Worm (Caenorhabditis elegans) whole organism, mixed stage, embryonic: Measurements from ENCODE around the gene R04D3.3.

Source experiments
- M03D4.4 ChIP-seq: sonication (generic microtip); optimal IDR thresholded peaks from 2 replicates; lab custom pipeline; 2017; ENCODE audit warnings: mild to moderate bottlenecking, missing genetic modification characterization, missing compliant biosample characterization
- bed-3 ChIP-seq: fragments of 200-800 bp; sonication (Bioruptor generic); optimal IDR thresholded peaks from 3 replicates; lab custom pipeline; 2018; ENCODE audit warnings: mild to moderate bottlenecking, missing genetic modification characterization, moderate library complexity, missing compliant biosample characterization
- ceh-39 ChIP-seq: fragments of 150-350 bp; optimal IDR thresholded peaks from 2 replicates; lab custom pipeline; 2014; ENCODE audit warnings: missing biosample characterization, missing genetic modification characterization
- ceh-43 ChIP-seq: fragments of 200-800 bp; sonication (Bioruptor generic); optimal IDR thresholded peaks from 2 replicates; lab custom pipeline; 2018; ENCODE audit warnings: mild to moderate bottlenecking, missing genetic modification characterization, moderate library complexity, missing compliant biosample characterization
- ceh-83 ChIP-seq: fragments of 200-800 bp; sonication (Bioruptor generic); optimal IDR thresholded peaks from 2 replicates; lab custom pipeline; 2018; ENCODE audit warnings: mild to moderate bottlenecking, missing genetic modification characterization, missing compliant biosample characterization
- ces-1 ChIP-seq: fragments of 150-350 bp; optimal IDR thresholded peaks from 2 replicates; lab custom pipeline; 2014; ENCODE audit warnings: missing biosample characterization, missing genetic modification reagents, missing genetic modification characterization
- cnd-1 ChIP-seq: fragments of 200-800 bp; sonication (Bioruptor generic); optimal IDR thresholded peaks from 2 replicates; lab custom pipeline; 2018; ENCODE audit warnings: mild to moderate bottlenecking, missing genetic modification characterization, missing compliant biosample characterization
- drap-1 ChIP-seq: fragments of 200-800 bp; sonication (Bioruptor generic); optimal IDR thresholded peaks from 3 replicates; lab custom pipeline; 2018; ENCODE audit warnings: mild to moderate bottlenecking, missing genetic modification characterization, missing compliant biosample characterization
- elt-1 ChIP-seq: sonication (generic microtip); optimal IDR thresholded peaks from 2 replicates; lab custom pipeline; 2017; ENCODE audit warnings: missing genetic modification characterization, mild to moderate bottlenecking, missing compliant biosample characterization, antibody characterized with exemption, moderate library complexity, borderline replicate concordance; ENCODE audit not compliant: insufficient read depth
- elt-3 ChIP-seq: fragments of 150-350 bp; optimal IDR thresholded peaks from 2 replicates; lab custom pipeline; 2014; ENCODE audit warnings: missing biosample characterization, missing genetic modification characterization
- flh-1 ChIP-seq: fragments of 200-800 bp; sonication (Bioruptor generic); optimal IDR thresholded peaks from 2 replicates; lab custom pipeline; 2018; ENCODE audit warnings: mild to moderate bottlenecking, missing genetic modification characterization, moderate library complexity, missing compliant biosample characterization
- ham-2 ChIP-seq: fragments of 200-800 bp; sonication (Bioruptor generic); optimal IDR thresholded peaks from 2 replicates; lab custom pipeline; 2018; ENCODE audit warnings: mild to moderate bottlenecking, missing genetic modification characterization, missing compliant biosample characterization
- hlh-1 ChIP-seq: fragments of 150-350 bp; optimal IDR thresholded peaks from 2 replicates; lab custom pipeline; 2014; ENCODE audit warnings: missing biosample characterization, missing genetic modification reagents, missing genetic modification characterization
- lin-13 ChIP-seq: fragments of 150-350 bp; optimal IDR thresholded peaks from 2 replicates; lab custom pipeline; 2014; ENCODE audit warnings: missing biosample characterization, missing genetic modification characterization
- lin-32 ChIP-seq: fragments of 200-800 bp; sonication (Bioruptor generic); optimal IDR thresholded peaks from 2 replicates; lab custom pipeline; 2018; ENCODE audit warnings: mild to moderate bottlenecking, missing genetic modification characterization, missing compliant biosample characterization
- mep-1 ChIP-seq: fragments of 150-350 bp; optimal IDR thresholded peaks from 2 replicates; lab custom pipeline; 2017; ENCODE audit warnings: missing biosample characterization, missing genetic modification reagents, missing genetic modification characterization, inconsistent platforms
- mls-2 ChIP-seq: sonication (generic microtip); optimal IDR thresholded peaks from 2 replicates; lab custom pipeline; 2016; ENCODE audit warnings: mild to moderate bottlenecking, missing genetic modification characterization, moderate library complexity, missing compliant biosample characterization
- nhr-12 ChIP-seq: fragments of 150-350 bp; optimal IDR thresholded peaks from 2 replicates; lab custom pipeline; 2014; ENCODE audit warnings: missing biosample characterization, missing genetic modification characterization
- nhr-2 ChIP-seq: fragments of 150-350 bp; optimal IDR thresholded peaks from 2 replicates; lab custom pipeline; 2014; ENCODE audit warnings: missing biosample characterization, missing genetic modification characterization
- nhr-237 ChIP-seq: fragments of 150-350 bp; optimal IDR thresholded peaks from 2 replicates; lab custom pipeline; 2014; ENCODE audit warnings: missing biosample characterization, missing genetic modification characterization
- nhr-76 ChIP-seq: sonication (generic microtip); optimal IDR thresholded peaks from 2 replicates; lab custom pipeline; 2017; ENCODE audit warnings: missing biosample characterization, missing genetic modification characterization
- pha-4 ChIP-seq: fragments of 150-350 bp; optimal IDR thresholded peaks from 2 replicates; lab custom pipeline; 2018; ENCODE audit warnings: missing biosample characterization, missing genetic modification reagents, missing genetic modification characterization
- snpc-4 ChIP-seq: fragments of 150-350 bp; optimal IDR thresholded peaks from 2 replicates; lab custom pipeline; 2014; ENCODE audit warnings: missing biosample characterization, missing genetic modification characterization
- sptf-1 ChIP-seq: sonication (generic microtip); optimal IDR thresholded peaks from 2 replicates; lab custom pipeline; 2017; ENCODE audit warnings: mild to moderate bottlenecking, missing genetic modification characterization, moderate library complexity, missing compliant biosample characterization
- tbx-8 ChIP-seq: fragments of 200-800 bp; sonication (Bioruptor generic); optimal IDR thresholded peaks from 2 replicates; lab custom pipeline; 2018; ENCODE audit warnings: mild to moderate bottlenecking, missing genetic modification characterization, moderate library complexity, missing compliant biosample characterization
- unc-39 ChIP-seq: fragments of 150-350 bp; optimal IDR thresholded peaks from 2 replicates; lab custom pipeline; 2014; ENCODE audit warnings: missing biosample characterization, missing genetic modification characterization
- unc-62 ChIP-seq: fragments of 150-350 bp; optimal IDR thresholded peaks from 2 replicates; lab custom pipeline; 2014; ENCODE audit warnings: missing biosample characterization, missing genetic modification reagents, missing genetic modification characterization
- zip-8 ChIP-seq: fragments of 150-350 bp; optimal IDR thresholded peaks from 2 replicates; lab custom pipeline; 2014; ENCODE audit warnings: missing biosample characterization, missing genetic modification characterization
- ztf-11 ChIP-seq: fragments of 150-350 bp; optimal IDR thresholded peaks from 2 replicates; lab custom pipeline; 2014; ENCODE audit warnings: missing biosample characterization, missing genetic modification characterization

R04D3.3 gene

ce11 chrX:13311641-13312423 is 21.4 kb upstream of the R04D3.3 start, which contains the start of gene F46G10.1:
Gene F46G10.1, minus strand, starts transcription at chrX:13311755.
- TF ChIP-seq ham-2 (no peak), bed-3 (GFP tag; lab: Kevin White, UChicago) (no peak), tbx-8 (GFP tag; lab: Kevin White, UChicago) (no peak), ceh-39 (tag; lab: Kevin White, UChicago) (no peak), nhr-237 (tag; lab: Kevin White, UChicago) (no peak), ceh-43 (GFP tag; lab: Kevin White, UChicago) (no peak), sptf-1 (no peak), mep-1 (no peak), drap-1 (GFP tag; lab: Kevin White, UChicago) (no peak), pha-4 (tag; lab: Kevin White, UChicago) (no peak), nhr-76 (tag; lab: Kevin White, UChicago) (no peak), ces-1 (GFP tag; lab: Kevin White, UChicago) (no peak), ceh-83 (GFP tag; lab: Kevin White, UChicago) (no peak), cnd-1 (tag; lab: Kevin White, UChicago) (no peak), ztf-11 (no peak), mls-2 (no peak)

- no peak for TF ChIP-seq nhr-76 (tag; lab: Kevin White, UChicago)
- no peak for TF ChIP-seq lin-32 (GFP tag; lab: Kevin White, UChicago)
- no peak for TF ChIP-seq flh-1 (GFP tag; lab: Kevin White, UChicago)
- TF ChIP-seq zip-8 (tag; lab: Kevin White, UChicago), result no peak
- TF ChIP-seq unc-39 (tag; lab: Kevin White, UChicago), result no peak
- TF ChIP-seq ham-2, result no peak
- no peak for TF ChIP-seq ceh-83 (GFP tag; lab: Kevin White, UChicago)
- TF ChIP-seq elt-1 (tag; lab: Kevin White, UChicago), result no peak
- no peak for TF ChIP-seq snpc-4
- no peak for TF ChIP-seq hlh-1 (tag; lab: Kevin White, UChicago)
- TF ChIP-seq nhr-12 (tag; lab: Kevin White, UChicago), result no peak
- TF ChIP-seq pha-4 (tag; lab: Kevin White, UChicago), result no peak
- TF ChIP-seq mep-1, result no peak
- TF ChIP-seq, all 35 proteins: peak for 0
Measured at ce11 chrX:13310763-13311162, 20.3 kb upstream of the R04D3.3 start.

ce11 chrX:13308745-13309144 is 18.3 kb upstream of the R04D3.3 start, which contains the start of gene srxa-8:
Gene srxa-8, minus strand, starts transcription at chrX:13308845.
- TF ChIP-seq unc-62 (GFP tag; lab: Kevin White, UChicago), result no peak
- no peak for TF ChIP-seq lin-13 (tag; lab: Kevin White, UChicago)
- no peak for TF ChIP-seq tbx-8 (GFP tag; lab: Kevin White, UChicago)
- TF ChIP-seq elt-1 (tag; lab: Kevin White, UChicago), result no peak

ce11 chrX:13307852-13308251 is 17.4 kb upstream of the R04D3.3 start:
- TF ChIP-seq ham-2 (no peak), nhr-237 (tag; lab: Kevin White, UChicago) (no peak), ceh-39 (tag; lab: Kevin White, UChicago) (no peak), lin-32 (GFP tag; lab: Kevin White, UChicago) (no peak), M03D4.4 (no peak), nhr-2 (tag; lab: Kevin White, UChicago) (no peak), flh-1 (GFP tag; lab: Kevin White, UChicago) (no peak), mls-2 (no peak), nhr-76 (tag; lab: Kevin White, UChicago) (no peak), bed-3 (GFP tag; lab: Kevin White, UChicago) (no peak), pha-4 (tag; lab: Kevin White, UChicago) (no peak), lin-13 (tag; lab: Kevin White, UChicago) (no peak), unc-62 (GFP tag; lab: Kevin White, UChicago) (no peak), snpc-4 (no peak), unc-39 (tag; lab: Kevin White, UChicago) (no peak), elt-3 (no peak)
